Fruit fly (Drosophila melanogaster): Measurements from ENCODE around the gene trr.

trr gene

DNA sequence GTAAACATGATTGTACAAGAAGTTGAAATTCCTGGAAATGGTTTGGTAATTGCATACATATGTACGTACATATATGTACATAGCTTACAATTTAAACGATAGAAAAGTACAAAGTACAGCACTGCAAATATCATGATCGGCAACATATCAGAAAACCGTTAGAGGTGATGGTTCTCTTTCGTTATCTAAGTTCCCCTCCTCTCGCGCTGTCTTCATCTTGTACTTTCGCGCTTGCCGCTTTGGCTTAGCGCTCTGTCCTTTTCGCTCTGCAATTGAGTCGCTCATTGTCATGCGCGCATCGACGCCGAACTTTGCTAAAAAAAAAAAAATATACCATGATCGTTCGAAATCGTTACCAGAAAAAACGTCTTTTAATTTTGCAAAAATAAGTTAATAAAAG lies 14.2 kb upstream of the trr start:
- no peak for TF ChIP-seq CG9948 (tag; optimal IDR thresholded peaks at IDR 0.05)
- TF ChIP-seq CG34367 (tag; optimal IDR thresholded peaks at IDR 0.05): no peak
- TF ChIP-seq CG4496 (GFP tag; IDR thresholded peaks at IDR 0.05): no peak
- TF ChIP-seq gl (tag; optimal IDR thresholded peaks at IDR 0.05): no peak
- no peak for TF ChIP-seq Pif1A (GFP tag; optimal IDR thresholded peaks at IDR 0.05)
- TF ChIP-seq rn (GFP tag; IDR thresholded peaks at IDR 0.05): no peak
- no peak for TF ChIP-seq D1 (tag; optimal IDR thresholded peaks at IDR 0.05)
- no peak for TF ChIP-seq CG15710 (tag; optimal IDR thresholded peaks at IDR 0.05)
- no peak for TF ChIP-seq Pif1B (GFP tag; optimal IDR thresholded peaks at IDR 0.05)
- TF ChIP-seq fd96Ca (GFP tag; IDR thresholded peaks at IDR 0.05): no peak
- no peak for TF ChIP-seq CG8301 (tag; optimal IDR thresholded peaks at IDR 0.05)
- no peak for TF ChIP-seq Snoo (tag; optimal IDR thresholded peaks at IDR 0.05)
- no peak for TF ChIP-seq EcR (GFP tag; optimal IDR thresholded peaks at IDR 0.05)
- TF ChIP-seq CG14655 (GFP tag; optimal IDR thresholded peaks at IDR 0.05): no peak
- no peak for TF ChIP-seq CG32121 (GFP tag; IDR thresholded peaks at IDR 0.05)
- no peak for TF ChIP-seq CG13204 (GFP tag; optimal IDR thresholded peaks at IDR 0.05)
- no peak for TF ChIP-seq CG8159 (tag; optimal IDR thresholded peaks at IDR 0.05)

DNA sequence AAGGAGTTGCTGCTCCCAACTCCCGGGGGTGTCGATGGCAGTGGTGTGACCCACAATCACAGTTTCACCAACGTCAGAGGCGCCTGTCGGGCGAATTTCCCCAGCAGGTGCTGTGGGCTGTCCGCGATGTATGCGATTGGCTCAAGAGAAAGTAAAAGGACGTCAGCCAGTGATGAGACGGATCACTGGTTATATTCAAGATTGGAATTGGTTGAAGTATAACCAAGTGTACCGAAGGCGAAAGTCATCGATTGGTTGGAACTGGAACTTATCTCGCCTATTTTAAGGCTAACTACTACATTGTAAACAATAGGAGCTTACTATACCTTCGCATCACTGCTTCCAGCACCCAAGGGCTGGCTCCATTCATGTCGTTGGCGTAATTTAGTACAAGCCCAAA lies 13.3 kb upstream of the trr start, which contains the start of gene CG32801:
Gene CG32801 (minus strand): TSS at position 101 of the 400 bp plus-strand sequence.
- TF ChIP-seq CG34367 (tag; optimal IDR thresholded peaks at IDR 0.05) (no peak), CG12605 (GFP tag; IDR thresholded peaks at IDR 0.05) (no peak), gl (tag; optimal IDR thresholded peaks at IDR 0.05) (no peak), fd96Ca (GFP tag; IDR thresholded peaks at IDR 0.05) (no peak)

DNA sequence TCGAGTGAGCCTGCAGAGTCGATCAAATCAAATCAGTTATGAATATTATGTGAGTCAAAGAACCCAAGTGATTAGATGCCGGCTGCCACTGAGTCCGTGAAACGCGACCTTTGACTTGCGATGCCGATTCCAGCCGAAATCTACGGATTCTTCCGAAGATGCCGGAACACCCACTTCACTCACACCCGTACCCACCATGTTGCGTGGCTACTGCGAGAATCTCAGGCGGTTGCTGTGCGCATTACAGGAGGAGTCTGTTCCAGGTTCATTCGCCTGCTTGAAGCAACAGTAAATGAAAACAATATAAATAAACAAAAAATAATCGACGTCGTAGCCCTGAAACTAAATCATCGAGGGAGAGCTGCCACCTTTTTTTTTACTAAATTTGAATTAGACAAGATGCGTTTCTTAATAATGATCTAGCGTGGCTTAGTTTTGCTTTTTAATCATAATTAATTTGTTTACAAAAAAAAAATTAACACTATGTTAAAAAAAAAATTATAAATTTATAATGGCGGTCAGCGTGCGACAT lies 11.9 kb upstream of the trr start, which contains the start of gene Ldaf1:
Gene Ldaf1 (minus strand): TSS at position 307 of the 532 bp plus-strand sequence.
- TF ChIP-seq EcR (GFP tag; optimal IDR thresholded peaks at IDR 0.05) (peak; percentile 39), Pif1A (GFP tag; optimal IDR thresholded peaks at IDR 0.05) (no peak), CG8159 (tag; optimal IDR thresholded peaks at IDR 0.05) (no peak)

DNA sequence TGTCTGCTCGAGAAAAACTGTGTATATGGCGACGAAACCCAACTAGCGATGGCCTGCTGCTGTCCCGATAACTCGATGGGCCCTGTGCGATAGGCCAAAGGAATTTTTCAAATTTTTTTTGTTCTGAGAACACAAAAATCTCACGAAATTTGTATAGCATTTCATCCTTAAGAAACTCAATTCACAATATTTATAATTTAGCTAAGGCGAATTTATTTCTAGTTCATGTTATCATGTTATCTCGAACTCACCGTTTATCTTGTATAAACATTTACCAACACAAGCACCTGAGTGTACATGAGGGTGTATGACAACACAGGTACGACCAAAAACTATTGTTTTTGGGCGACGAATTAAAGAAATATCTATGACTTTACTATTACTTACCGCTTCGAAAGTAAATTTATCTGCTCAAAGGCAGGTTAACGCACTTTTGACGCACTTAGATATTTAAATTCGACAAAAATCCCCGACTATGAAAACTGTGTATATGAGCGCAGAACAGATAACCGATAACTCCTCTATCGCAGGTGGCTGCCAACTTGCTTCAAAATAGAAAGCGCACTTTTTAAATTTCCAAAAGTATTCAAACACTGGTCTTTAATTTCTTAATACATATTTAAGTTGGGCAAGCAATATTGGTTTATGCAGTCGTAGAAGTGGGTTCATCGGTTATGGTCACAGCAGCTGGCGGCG lies 10.5 kb upstream of the trr start, which contains the start of gene arm:
Gene arm (minus strand): TSS at position 524 of the 696 bp plus-strand sequence.
- TF ChIP-seq CG10348 (GFP tag; IDR thresholded peaks at IDR 0.05) (no peak), CG8159 (tag; optimal IDR thresholded peaks at IDR 0.05) (peak; percentile 12), CG4496 (GFP tag; IDR thresholded peaks at IDR 0.05) (no peak), CG32121 (GFP tag; IDR thresholded peaks at IDR 0.05) (no peak), fd96Ca (GFP tag; IDR thresholded peaks at IDR 0.05) (no peak)

DNA sequence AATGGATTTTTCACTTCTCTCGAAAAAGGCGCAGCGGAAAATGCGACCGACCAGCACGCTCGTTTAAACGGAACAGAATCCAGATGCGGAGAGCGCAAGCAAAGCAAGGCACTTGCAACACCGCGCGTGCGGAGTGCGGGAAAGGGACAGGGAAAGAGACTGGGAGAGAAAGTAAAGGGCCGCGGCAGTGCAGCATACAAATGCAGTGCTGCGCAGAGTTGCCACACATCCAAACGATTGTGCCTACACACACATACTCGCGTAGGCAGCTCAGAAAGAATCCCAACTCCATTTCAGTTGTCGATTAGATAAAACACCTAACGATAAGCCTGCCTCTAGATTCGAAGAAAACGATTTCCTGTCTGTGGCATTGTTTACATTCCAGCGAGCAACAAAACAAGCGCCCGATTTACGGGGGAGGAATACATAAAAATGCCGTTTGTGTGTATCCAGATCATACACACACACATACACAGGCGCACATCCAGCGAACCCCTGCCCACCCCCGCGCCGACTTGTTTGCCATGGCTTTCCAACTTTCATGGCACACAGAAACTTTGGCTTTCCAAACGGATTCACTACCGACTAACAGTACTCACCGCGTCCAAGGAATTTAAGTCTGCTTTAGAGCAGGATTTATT lies 9.8 kb upstream of the trr start:
- TF ChIP-seq Pif1B (GFP tag; optimal IDR thresholded peaks at IDR 0.05) (peak; percentile 31), CG15710 (tag; optimal IDR thresholded peaks at IDR 0.05) (no peak), Pif1A (GFP tag; optimal IDR thresholded peaks at IDR 0.05) (no peak), gl (tag; optimal IDR thresholded peaks at IDR 0.05) (no peak), CG34367 (tag; optimal IDR thresholded peaks at IDR 0.05) (no peak), CG12605 (GFP tag; IDR thresholded peaks at IDR 0.05) (no peak), Snoo (tag; optimal IDR thresholded peaks at IDR 0.05) (no peak), CG13204 (GFP tag; optimal IDR thresholded peaks at IDR 0.05) (peak; percentile 62), Ets98B (GFP tag; IDR thresholded peaks at IDR 0.05) (peak; percentile 21; the same call in 1 of the 2 replicates)

DNA sequence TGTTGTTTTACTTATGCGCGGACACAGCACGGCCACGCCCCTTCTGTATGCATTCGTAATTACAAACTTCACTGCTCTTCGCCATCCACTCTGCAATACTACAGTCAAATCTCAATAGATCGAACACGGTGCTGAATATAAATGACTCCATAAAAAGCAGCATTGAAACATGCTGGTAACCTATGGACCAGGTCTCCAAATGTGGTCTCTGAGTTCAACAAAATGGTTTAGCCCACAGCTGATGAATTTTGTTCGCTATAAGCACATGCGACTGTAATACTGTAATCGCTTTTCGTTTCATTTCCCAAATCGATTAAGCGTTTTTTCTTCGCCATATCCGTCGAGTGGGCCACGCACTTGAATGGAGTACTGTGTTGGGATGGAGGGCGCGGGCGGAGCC lies 7.6 kb upstream of the trr start:
- TF ChIP-seq Pif1B (GFP tag; optimal IDR thresholded peaks at IDR 0.05): no peak
- no peak for TF ChIP-seq CG10348 (GFP tag; IDR thresholded peaks at IDR 0.05)
- TF ChIP-seq gl (tag; optimal IDR thresholded peaks at IDR 0.05): peak; percentile 16
- no peak for TF ChIP-seq CG12605 (GFP tag; IDR thresholded peaks at IDR 0.05)
- TF ChIP-seq EcR (GFP tag; optimal IDR thresholded peaks at IDR 0.05): no peak
- peak; percentile 66 for TF ChIP-seq CG15710 (tag; optimal IDR thresholded peaks at IDR 0.05)
- no peak for TF ChIP-seq CG13204 (GFP tag; optimal IDR thresholded peaks at IDR 0.05)
- peak; percentile 27; the same call in 1 of the 2 replicates for TF ChIP-seq CG32121 (GFP tag; IDR thresholded peaks at IDR 0.05)
- TF ChIP-seq fd96Ca (GFP tag; IDR thresholded peaks at IDR 0.05): peak; percentile 60; the same call in 1 of the 3 replicates
- TF ChIP-seq CG17806 (tag; optimal IDR thresholded peaks at IDR 0.05): peak; percentile 39
- peak; percentile 73; the same call in 2 of the 3 replicates for TF ChIP-seq CG4496 (GFP tag; IDR thresholded peaks at IDR 0.05)
- no peak for TF ChIP-seq D1 (tag; optimal IDR thresholded peaks at IDR 0.05)
- TF ChIP-seq Ets98B (GFP tag; IDR thresholded peaks at IDR 0.05): peak; percentile 48; the same call in 1 of the 2 replicates
- peak; percentile 58 for TF ChIP-seq CG8159 (tag; optimal IDR thresholded peaks at IDR 0.05)
- peak; percentile 48 for TF ChIP-seq Snoo (tag; optimal IDR thresholded peaks at IDR 0.05)
- peak; percentile 30 for TF ChIP-seq CG8301 (tag; optimal IDR thresholded peaks at IDR 0.05)
- TF ChIP-seq CG9948 (tag; optimal IDR thresholded peaks at IDR 0.05): peak; percentile 33
- TF ChIP-seq CG14655 (GFP tag; optimal IDR thresholded peaks at IDR 0.05): no peak
- no peak for TF ChIP-seq rn (GFP tag; IDR thresholded peaks at IDR 0.05)
- peak; percentile 16 for TF ChIP-seq CG34367 (tag; optimal IDR thresholded peaks at IDR 0.05)
- TF ChIP-seq Pif1A (GFP tag; optimal IDR thresholded peaks at IDR 0.05): no peak
